Fruit fly (Drosophila melanogaster) S2 (cell line): ENCODE results near the gene CG13972.

Source experiments
- CG8478 ChIP-seq: fragments of >200 bp; optimal IDR thresholded peaks from 2 replicates; lab custom pipeline; 2018
- CTCF ChIP-seq, 2 experiments: fragments of >200 bp; optimal IDR thresholded peaks; 2 replicates each; lab custom pipeline; 2018

DNA sequence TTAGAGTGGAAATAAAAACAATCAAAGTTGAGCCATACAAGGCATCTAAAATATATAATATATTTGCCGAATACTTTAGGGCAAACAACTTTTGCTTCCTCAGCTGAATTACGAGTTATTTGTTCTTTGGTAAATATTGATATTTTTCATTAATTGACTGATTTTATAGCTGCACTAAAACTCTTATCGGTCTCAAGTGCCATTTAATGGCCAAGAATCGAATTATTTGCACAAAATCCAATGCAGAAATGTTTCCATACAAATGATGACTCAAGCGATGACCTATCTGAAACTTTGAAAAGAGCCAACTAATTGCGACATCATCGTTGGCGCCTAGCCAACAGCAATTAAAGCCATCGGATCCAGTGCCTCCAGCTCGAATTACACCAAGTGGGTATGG is 36.3 kb upstream of the CG13972 start:
- no peak for TF ChIP-seq CG8478 (lab: Kevin White, UChicago)
- no peak for TF ChIP-seq CTCF (optimal IDR thresholded peaks at IDR 0.05; lab: Kevin White, UChicago)
